Worm (Caenorhabditis elegans) whole organism, late embryonic: ENCODE results near the gene fipr-29.
A peak's percentile ranks its signal among the peaks of the same experiment; 100 is the strongest.

Experiments
- K02D7.2 ChIP-seq: sonication (generic microtip); optimal IDR thresholded peaks from 2 replicates; lab custom pipeline; 2017; ENCODE audit warnings: mild to moderate bottlenecking, missing genetic modification characterization, missing compliant biosample characterization
- ceh-14 ChIP-seq: sonication (generic microtip); optimal IDR thresholded peaks from 2 replicates; lab custom pipeline; 2016; ENCODE audit warnings: missing genotype, missing genetic modification characterization, missing compliant biosample characterization
- ceh-9 ChIP-seq: sonication (generic microtip); optimal IDR thresholded peaks from 2 replicates; lab custom pipeline; 2016; ENCODE audit warnings: mild to moderate bottlenecking, missing genetic modification characterization, inconsistent platforms, missing compliant biosample characterization
- dmd-4 ChIP-seq: sonication (generic microtip); optimal IDR thresholded peaks from 2 replicates; lab custom pipeline; 2016; ENCODE audit warnings: borderline replicate concordance, missing genetic modification characterization, missing compliant biosample characterization
- dve-1 ChIP-seq: sonication (generic microtip); optimal IDR thresholded peaks from 2 replicates; lab custom pipeline; 2017; ENCODE audit warnings: antibody characterized with exemption, mild to moderate bottlenecking, missing genetic modification characterization, missing compliant biosample characterization
- fkh-10 ChIP-seq: fragments of 150-350 bp; optimal IDR thresholded peaks from 2 replicates; lab custom pipeline; 2014; ENCODE audit warnings: missing biosample characterization, missing genetic modification reagents, missing genetic modification characterization
- nhr-11 ChIP-seq: fragments of 150-350 bp; optimal IDR thresholded peaks from 2 replicates; lab custom pipeline; 2014; ENCODE audit warnings: missing biosample characterization, missing genetic modification characterization
- pha-4 ChIP-seq: fragments of 150-350 bp; optimal IDR thresholded peaks from 2 replicates; lab custom pipeline; 2018; ENCODE audit warnings: missing biosample characterization, missing genetic modification reagents, missing genetic modification characterization
- sox-2 ChIP-seq: fragments of 200-800 bp; sonication (Bioruptor generic); IDR thresholded peaks from 2 replicates; pipeline ENCODE4 v1.3.6; 2022; ENCODE audit warnings: missing genetic modification reagents, missing genetic modification characterization, missing compliant biosample characterization
- sox-4 ChIP-seq: sonication (generic microtip); optimal IDR thresholded peaks from 2 replicates; lab custom pipeline; 2017; ENCODE audit warnings: mild to moderate bottlenecking, missing genetic modification characterization, inconsistent platforms, missing compliant biosample characterization
- unc-55 ChIP-seq: sonication (generic microtip); optimal IDR thresholded peaks from 2 replicates; lab custom pipeline; 2017; ENCODE audit warnings: missing biosample characterization, missing genetic modification reagents, missing genetic modification characterization

DNA sequence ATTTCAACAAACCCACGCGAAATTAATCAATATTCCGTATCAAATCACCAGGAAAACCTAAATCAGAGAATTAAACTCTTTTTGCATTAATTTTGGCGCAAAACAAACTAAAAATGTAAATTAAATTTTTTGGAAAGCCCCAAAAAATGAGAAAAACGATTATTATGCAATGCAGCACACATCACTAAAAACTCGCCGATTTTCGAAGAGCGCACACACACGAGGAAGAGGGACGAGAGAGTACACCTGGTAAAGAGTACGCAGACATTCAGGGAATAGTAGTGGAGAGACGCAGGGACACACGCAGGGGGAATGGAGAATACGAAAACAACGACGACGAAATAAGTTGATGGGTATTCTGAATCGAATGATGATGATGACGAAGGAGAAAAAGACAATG, 24.2 kb downstream of the fipr-29 start:
- TF ChIP-seq K02D7.2 (tag; lab: Kevin White, UChicago), result no peak
- no peak for TF ChIP-seq sox-2
- TF ChIP-seq ceh-9, result no peak
- TF ChIP-seq nhr-11, result no peak
- TF ChIP-seq dmd-4, result no peak
- TF ChIP-seq dve-1 (tag; lab: Kevin White, UChicago), result no peak
- TF ChIP-seq pha-4 (tag; lab: Kevin White, UChicago), result no peak
- no peak for TF ChIP-seq fkh-10 (GFP tag; lab: Kevin White, UChicago)
- TF ChIP-seq unc-55 (GFP tag; lab: Kevin White, UChicago), result peak; percentile 49
- no peak for TF ChIP-seq sox-4
- peak; percentile 15 for TF ChIP-seq ceh-14 (tag; lab: Kevin White, UChicago)
